Worm (Caenorhabditis elegans) whole organism, young adult: Measurements from ENCODE around the gene Y110A2AL.1.

Experiments used
- B0019.2 ChIP-seq: fragments of 200-800 bp; sonication (Bioruptor generic); conservative IDR thresholded peaks from 2 replicates; pipeline ENCODE4 v1.3.6; 2022; ENCODE audit warnings: missing genetic modification reagents, missing genetic modification characterization, missing compliant biosample characterization
- F22D6.2 ChIP-seq: sonication (generic microtip); optimal IDR thresholded peaks from 2 replicates; lab custom pipeline; 2016; ENCODE audit warnings: mild to moderate bottlenecking, missing genetic modification characterization, missing compliant biosample characterization
- F57A8.1 ChIP-seq: fragments of 200-800 bp; sonication (Bioruptor generic); optimal IDR thresholded peaks from 2 replicates; lab custom pipeline; 2018; ENCODE audit warnings: mild to moderate bottlenecking, missing genetic modification characterization, moderate library complexity, missing compliant biosample characterization
- F57C9.4 ChIP-seq: sonication (generic microtip); optimal IDR thresholded peaks from 2 replicates; lab custom pipeline; 2017; ENCODE audit warnings: mild to moderate bottlenecking, missing genetic modification characterization, missing compliant biosample characterization
- K12H6.12 ChIP-seq: fragments of 200-800 bp; sonication (Bioruptor generic); optimal IDR thresholded peaks from 2 replicates; lab custom pipeline; 2018; ENCODE audit warnings: mild to moderate bottlenecking, missing genetic modification characterization, missing compliant biosample characterization
- T07F8.4 ChIP-seq: sonication (generic microtip); optimal IDR thresholded peaks from 2 replicates; lab custom pipeline; 2016; ENCODE audit warnings: mild to moderate bottlenecking, missing genetic modification characterization, moderate library complexity, missing compliant biosample characterization
- T26A5.8 ChIP-seq: sonication (generic microtip); optimal IDR thresholded peaks from 2 replicates; lab custom pipeline; 2016; ENCODE audit warnings: missing genetic modification characterization, missing compliant biosample characterization
- Y56A3A.18 ChIP-seq: fragments of 200-800 bp; sonication (Bioruptor generic); IDR thresholded peaks from 2 replicates; pipeline ENCODE4 v1.3.6; 2022; ENCODE audit warnings: missing genetic modification reagents, missing genetic modification characterization, missing compliant biosample characterization
- Y67H2A.10 ChIP-seq: fragments of 200-800 bp; sonication (Bioruptor generic); conservative IDR thresholded peaks from 2 replicates; pipeline ENCODE4 v1.3.6; 2022; ENCODE audit warnings: missing genetic modification reagents, missing genetic modification characterization, missing compliant biosample characterization
- Y95B8A.8 ChIP-seq: fragments of 200-800 bp; sonication (Bioruptor generic); IDR thresholded peaks from 2 replicates; pipeline ENCODE4 v1.3.6; 2022; ENCODE audit warnings: missing genetic modification reagents, missing genetic modification characterization, missing compliant biosample characterization
- ama-1 ChIP-seq, 3 experiments: fragments of 150-350 bp in 1 of 3; sonication (generic microtip) in 2 of 3; optimal IDR thresholded peaks; 2 replicates each; lab custom pipeline; 2014 to 2018; ENCODE audit warnings: missing biosample characterization in 2 of 3, missing genetic modification characterization in 2 of 3, missing genetic modification reagents in 2 of 3
- aptf-3 ChIP-seq: fragments of 200-800 bp; sonication (Bioruptor generic); IDR thresholded peaks from 2 replicates; pipeline ENCODE4 v1.3.6; 2022; ENCODE audit warnings: missing genetic modification characterization, missing compliant biosample characterization
- attf-3 ChIP-seq: fragments of 200-800 bp; sonication (Bioruptor generic); conservative IDR thresholded peaks from 2 replicates; pipeline ENCODE4 v1.3.6; 2022; ENCODE audit warnings: missing genetic modification reagents, missing genetic modification characterization, missing compliant biosample characterization
- bed-2 ChIP-seq: fragments of 200-800 bp; sonication (Bioruptor generic); IDR thresholded peaks from 2 replicates; pipeline ENCODE4 v1.3.6; 2022; ENCODE audit warnings: missing genetic modification reagents, missing genetic modification characterization, missing compliant biosample characterization
- ccch-3 ChIP-seq: fragments of 200-800 bp; sonication (Bioruptor generic); optimal IDR thresholded peaks from 2 replicates; lab custom pipeline; 2018; ENCODE audit warnings: mild to moderate bottlenecking, missing genetic modification characterization, missing compliant biosample characterization
- cebp-1 ChIP-seq, 2 experiments: fragments of 200-800 bp in 1 of 2; sonication (Bioruptor generic) in 1 of 2; sonication (generic microtip) in 1 of 2; IDR thresholded peaks in 1 of 2; optimal IDR thresholded peaks in 1 of 2; 2 replicates each; pipeline versions ENCODE4 v1.3.6 to Lab custom; 2017 to 2022; ENCODE audit warnings: missing compliant biosample characterization in 2 of 2, missing genetic modification characterization in 2 of 2, mild to moderate bottlenecking in 1 of 2, missing genetic modification reagents in 1 of 2, moderate library complexity in 1 of 2
- cebp-2 ChIP-seq: fragments of 200-800 bp; sonication (Bioruptor generic); IDR thresholded peaks from 2 replicates; pipeline ENCODE4 v1.3.6; 2022; ENCODE audit warnings: missing genetic modification characterization, missing compliant biosample characterization
- chd-7 ChIP-seq: sonication (generic microtip); optimal IDR thresholded peaks from 2 replicates; lab custom pipeline; 2016; ENCODE audit warnings: mild to moderate bottlenecking, missing genetic modification characterization, moderate library complexity, missing compliant biosample characterization
- dpl-1 ChIP-seq: fragments of 150-350 bp; optimal IDR thresholded peaks from 2 replicates; lab custom pipeline; 2014; ENCODE audit warnings: missing biosample characterization, missing genetic modification reagents, missing genetic modification characterization
- hmg-1.2 ChIP-seq: fragments of 200-800 bp; sonication (Bioruptor generic); IDR thresholded peaks from 2 replicates; pipeline ENCODE4 v1.3.6; 2022; ENCODE audit warnings: missing genetic modification reagents, missing genetic modification characterization, missing compliant biosample characterization
- hmg-20 ChIP-seq: fragments of 200-800 bp; sonication (Bioruptor generic); IDR thresholded peaks from 2 replicates; pipeline ENCODE4 v1.3.6; 2022; ENCODE audit warnings: missing genetic modification reagents, missing genetic modification characterization, missing compliant biosample characterization
- hsf-1 ChIP-seq: fragments of 200-800 bp; sonication (Bioruptor generic); IDR thresholded peaks from 2 replicates; pipeline ENCODE4 v1.3.6; 2022; ENCODE audit warnings: missing genetic modification reagents, missing genetic modification characterization, missing compliant biosample characterization
- let-526 ChIP-seq: fragments of 200-800 bp; sonication (Bioruptor generic); IDR thresholded peaks from 2 replicates; pipeline ENCODE4 v1.3.6; 2022; ENCODE audit warnings: missing genetic modification reagents, missing genetic modification characterization, missing compliant biosample characterization
- let-607 ChIP-seq, 2 experiments: fragments of 200-800 bp in 1 of 2; sonication (Bioruptor generic) in 1 of 2; sonication (generic microtip) in 1 of 2; optimal IDR thresholded peaks; 2 replicates each; lab custom pipeline; 2016 to 2018; ENCODE audit warnings: mild to moderate bottlenecking in 2 of 2, missing compliant biosample characterization in 2 of 2, missing genetic modification characterization in 2 of 2, moderate library complexity in 2 of 2, missing genotype in 1 of 2
- lin-54 ChIP-seq: fragments of 200-800 bp; sonication (Bioruptor generic); optimal IDR thresholded peaks from 2 replicates; lab custom pipeline; 2018; ENCODE audit warnings: mild to moderate bottlenecking, missing genetic modification characterization, missing compliant biosample characterization
- lsl-1 ChIP-seq: fragments of 200-800 bp; sonication (Bioruptor generic); optimal IDR thresholded peaks from 2 replicates; lab custom pipeline; 2018; ENCODE audit warnings: mild to moderate bottlenecking, missing genetic modification characterization, moderate library complexity, missing compliant biosample characterization
- madf-8 ChIP-seq: fragments of 200-800 bp; sonication (Bioruptor generic); conservative IDR thresholded peaks from 2 replicates; pipeline ENCODE4 v1.3.6; 2022; ENCODE audit warnings: missing genetic modification reagents, missing genetic modification characterization, missing compliant biosample characterization
- mel-28 ChIP-seq: sonication (generic microtip); optimal IDR thresholded peaks from 2 replicates; lab custom pipeline; 2016; ENCODE audit warnings: borderline replicate concordance, mild to moderate bottlenecking, missing genetic modification characterization, missing compliant biosample characterization
- mxl-1 ChIP-seq: sonication (generic microtip); optimal IDR thresholded peaks from 2 replicates; lab custom pipeline; 2016; ENCODE audit warnings: missing genetic modification characterization, missing compliant biosample characterization
- nfyb-1 ChIP-seq: fragments of 200-800 bp; sonication (Bioruptor generic); IDR thresholded peaks from 2 replicates; pipeline ENCODE4 v1.3.6; 2022; ENCODE audit warnings: missing genetic modification reagents, missing genetic modification characterization, missing compliant biosample characterization
- nhr-90 ChIP-seq: sonication (generic microtip); optimal IDR thresholded peaks from 2 replicates; lab custom pipeline; 2016; ENCODE audit warnings: missing genotype, mild to moderate bottlenecking, missing genetic modification characterization, missing compliant biosample characterization
- pha-4 ChIP-seq: fragments of 150-350 bp; sonication (generic microtip); optimal IDR thresholded peaks from 2 replicates; lab custom pipeline; 2014; ENCODE audit warnings: missing biosample characterization, missing genetic modification reagents, missing genetic modification characterization
- rpc-1 ChIP-seq, 2 experiments: fragments of 150-350 bp in 1 of 2; sonication (generic microtip) in 1 of 2; optimal IDR thresholded peaks; 2 replicates each; lab custom pipeline; 2014 to 2018; ENCODE audit warnings: missing biosample characterization in 1 of 2, missing genetic modification characterization in 1 of 2, missing genetic modification reagents in 1 of 2, missing genotype in 1 of 2
- snpc-1.1 ChIP-seq: sonication (generic microtip); optimal IDR thresholded peaks from 2 replicates; lab custom pipeline; 2017; ENCODE audit warnings: missing genetic modification characterization, mild to moderate bottlenecking, missing compliant biosample characterization, antibody characterized with exemption, moderate library complexity, missing genotype, missing genetic modification reagents; ENCODE audit not compliant: insufficient read depth
- snpc-4 ChIP-seq, 5 experiments: fragments of 150-350 bp in 1 of 5; sonication (generic microtip) in 4 of 5; optimal IDR thresholded peaks; 2 replicates each; lab custom pipeline; 2014 to 2018; ENCODE audit warnings: missing genetic modification characterization in 5 of 5, missing biosample characterization in 3 of 5, antibody characterized with exemption in 2 of 5, mild to moderate bottlenecking in 2 of 5, missing compliant biosample characterization in 2 of 5, missing genotype in 2 of 5, moderate library complexity in 2 of 5, missing genetic modification reagents in 1 of 5
- tbp1 ChIP-seq: fragments of 200-800 bp; sonication (Bioruptor generic); optimal IDR thresholded peaks from 2 replicates; lab custom pipeline; 2018; ENCODE audit warnings: mild to moderate bottlenecking, missing genetic modification characterization, missing compliant biosample characterization
- tlf-1 ChIP-seq: fragments of 200-800 bp; sonication (Bioruptor generic); optimal IDR thresholded peaks from 2 replicates; lab custom pipeline; 2018; ENCODE audit warnings: mild to moderate bottlenecking, missing genetic modification characterization, missing compliant biosample characterization
- xnd-1 ChIP-seq: sonication (generic microtip); optimal IDR thresholded peaks from 2 replicates; lab custom pipeline; 2016; ENCODE audit warnings: missing genotype, missing genetic modification reagents, missing genetic modification characterization, missing compliant biosample characterization
- ztf-22 ChIP-seq: fragments of 200-800 bp; sonication (Bioruptor generic); optimal IDR thresholded peaks from 2 replicates; lab custom pipeline; 2018; ENCODE audit warnings: mild to moderate bottlenecking, missing genetic modification characterization, moderate library complexity, missing compliant biosample characterization
- ztf-26 ChIP-seq: sonication (generic microtip); optimal IDR thresholded peaks from 2 replicates; lab custom pipeline; 2017; ENCODE audit warnings: missing genetic modification characterization, missing compliant biosample characterization

Y110A2AL.1 gene

ce11 chrII:2919074-2919857, 44.4 kb downstream of the Y110A2AL.1 start, which contains the start of the genes ncap-1 and Y110A2AR.1 (continued):
- TF ChIP-seq lin-54 (GFP tag; lab: Kevin White, UChicago) (peak; percentile 58), tbp1 (GFP tag; lab: Kevin White, UChicago) (peak; percentile 28), T07F8.4 (tag; lab: Kevin White, UChicago) (no peak), F57A8.1 (GFP tag; lab: Kevin White, UChicago) (no peak), xnd-1 (tag; lab: Kevin White, UChicago) (peak; percentile 98), Y95B8A.8 (no peak), hsf-1 (GFP tag; lab: Robert Waterston, UW) (no peak), chd-7 (tag; lab: Kevin White, UChicago) (no peak), tlf-1 (GFP tag; lab: Kevin White, UChicago) (no peak), ztf-22 (GFP tag; lab: Kevin White, UChicago) (no peak), attf-3 (GFP tag; lab: Robert Waterston, UW) (no peak), nfyb-1 (GFP tag; lab: Robert Waterston, UW) (no peak), madf-8 (GFP tag; lab: Robert Waterston, UW) (peak; percentile 80), rpc-1 (optimal IDR thresholded peaks at IDR 0.05; lab: Kevin White, UChicago) (no peak), rpc-1 (tag; optimal IDR thresholded peaks at IDR 0.05; lab: Kevin White, UChicago) (no peak), pha-4 (tag; lab: Kevin White, UChicago) (no peak), mel-28 (no peak), ztf-26 (tag; lab: Kevin White, UChicago) (no peak), cebp-2 (GFP tag; lab: Robert Waterston, UW) (no peak), cebp-1 (GFP tag; IDR thresholded peaks at IDR 0.05; lab: Robert Waterston, UW) (no peak), cebp-1 (tag; optimal IDR thresholded peaks at IDR 0.05; lab: Kevin White, UChicago) (no peak), F22D6.2 (tag; lab: Kevin White, UChicago) (no peak), snpc-4 (GFP tag; optimal IDR thresholded peaks at IDR 0.05; lab: Kevin White, UChicago) (no peak), snpc-4 (tag; optimal IDR thresholded peaks at IDR 0.05; lab: Kevin White, UChicago) (no peak), hmg-20 (GFP tag; lab: Robert Waterston, UW) (no peak), let-607 (tag; optimal IDR thresholded peaks at IDR 0.05; lab: Kevin White, UChicago) (no peak), mxl-1 (tag; lab: Kevin White, UChicago) (no peak), bed-2 (GFP tag; lab: Robert Waterston, UW) (no peak), snpc-1.1 (tag; lab: Kevin White, UChicago) (peak; percentile 4), ccch-3 (GFP tag; lab: Kevin White, UChicago) (no peak), nhr-90 (no peak), F57C9.4 (tag; lab: Kevin White, UChicago) (no peak), dpl-1 (GFP tag; lab: Kevin White, UChicago) (no peak), K12H6.12 (no peak), Y67H2A.10 (GFP tag; lab: Robert Waterston, UW) (no peak), let-526 (GFP tag; lab: Robert Waterston, UW) (no peak), T26A5.8 (no peak), hmg-1.2 (peak; percentile 25; the same call in 1 of the 2 replicates), ama-1 (optimal IDR thresholded peaks at IDR 0.05; lab: Kevin White, UChicago) (no peak), ama-1 (GFP tag; optimal IDR thresholded peaks at IDR 0.05; lab: Kevin White, UChicago) (no peak), lsl-1 (GFP tag; lab: Kevin White, UChicago) (peak; percentile 100), B0019.2 (GFP tag; lab: Robert Waterston, UW) (no peak), Y56A3A.18 (GFP tag; lab: Robert Waterston, UW) (no peak), aptf-3 (GFP tag; lab: Robert Waterston, UW) (no peak)
